Fruit fly (Drosophila melanogaster) whole organism, embryonic: ENCODE results near the gene GC2.
A peak's percentile ranks its signal among the peaks of the same experiment; 100 is the strongest.

Source experiments
- BEAF-32 ChIP-seq: fragments of 200-800 bp; sonication (Bioruptor generic); optimal IDR thresholded peaks from 3 replicates; lab custom pipeline; 2017; ENCODE audit warnings: missing biosample characterization, missing genetic modification characterization, mild to moderate bottlenecking, moderate library complexity, missing genetic modification reagents
- BtbVII ChIP-seq: fragments of 200-800 bp; sonication (Bioruptor generic); optimal IDR thresholded peaks from 3 replicates; lab custom pipeline; 2017; ENCODE audit warnings: missing biosample characterization, mild to moderate bottlenecking, missing genetic modification characterization
- CG10431 ChIP-seq: fragments of 200-800 bp; sonication (Bioruptor generic); optimal IDR thresholded peaks from 3 replicates; lab custom pipeline; 2018; ENCODE audit warnings: missing biosample characterization, mild to moderate bottlenecking, missing genetic modification characterization
- CG10462 ChIP-seq: fragments of 200-800 bp; sonication (Bioruptor generic); optimal IDR thresholded peaks from 2 replicates; lab custom pipeline; 2016; ENCODE audit warnings: missing biosample characterization, missing genetic modification characterization
- CG11695 ChIP-seq: fragments of 200-800 bp; sonication (Bioruptor generic); IDR thresholded peaks from 3 replicates; pipeline ENCODE4 v1.3.6; 2022; ENCODE audit warnings: missing biosample characterization, missing genetic modification characterization
- CG11696 ChIP-seq: fragments of 200-800 bp; sonication (Bioruptor generic); IDR thresholded peaks from 2 replicates; pipeline ENCODE4 v1.3.6; 2022; ENCODE audit warnings: missing biosample characterization, missing genetic modification characterization
- CG13424 ChIP-seq: fragments of 200-800 bp; sonication (Bioruptor generic); optimal IDR thresholded peaks from 2 replicates; lab custom pipeline; 2019; ENCODE audit warnings: missing biosample characterization, mild to moderate bottlenecking, missing genetic modification characterization, moderate library complexity
- CG13624 ChIP-seq: fragments of 200-800 bp; sonication (Bioruptor generic); optimal IDR thresholded peaks from 2 replicates; lab custom pipeline; 2016; ENCODE audit warnings: missing biosample characterization, missing genetic modification characterization
- CG14710 ChIP-seq: fragments of 200-800 bp; sonication (Bioruptor generic); optimal IDR thresholded peaks from 3 replicates; lab custom pipeline; 2019; ENCODE audit warnings: missing biosample characterization, mild to moderate bottlenecking, missing genetic modification characterization, moderate library complexity
- CG15011 ChIP-seq: fragments of 200-800 bp; sonication (Bioruptor generic); optimal IDR thresholded peaks from 3 replicates; lab custom pipeline; 2018; ENCODE audit warnings: missing biosample characterization, mild to moderate bottlenecking, missing genetic modification characterization
- CG1529 ChIP-seq: fragments of 200-800 bp; sonication (Bioruptor generic); optimal IDR thresholded peaks from 3 replicates; lab custom pipeline; 2018; ENCODE audit warnings: missing biosample characterization, missing genetic modification characterization
- CG16863 ChIP-seq: fragments of 200-800 bp; sonication (Bioruptor generic); optimal IDR thresholded peaks from 3 replicates; lab custom pipeline; 2016; ENCODE audit warnings: missing biosample characterization, missing genetic modification characterization
- CG17186 ChIP-seq: fragments of 200-800 bp; sonication (Bioruptor generic); optimal IDR thresholded peaks from 3 replicates; lab custom pipeline; 2017; ENCODE audit warnings: missing biosample characterization, missing genetic modification reagents, missing genetic modification characterization
- CG18011 ChIP-seq: fragments of 200-800 bp; sonication (Bioruptor generic); optimal IDR thresholded peaks from 2 replicates; lab custom pipeline; 2017; ENCODE audit warnings: missing biosample characterization, missing genetic modification characterization, mild to moderate bottlenecking, moderate library complexity, missing genotype
- CG2116 ChIP-seq: fragments of 200-800 bp; sonication (Bioruptor generic); optimal IDR thresholded peaks from 3 replicates; lab custom pipeline; 2018; ENCODE audit warnings: missing biosample characterization, mild to moderate bottlenecking, missing genetic modification characterization
- CG31224 ChIP-seq: fragments of 200-800 bp; sonication (Bioruptor generic); IDR thresholded peaks from 2 replicates; pipeline ENCODE4 v1.3.6; 2022; ENCODE audit warnings: missing biosample characterization, missing genetic modification characterization
- CG32532 ChIP-seq: fragments of 200-800 bp; sonication (Bioruptor generic); IDR thresholded peaks from 2 replicates; pipeline ENCODE4 v1.3.6; 2022; ENCODE audit warnings: missing biosample characterization, missing genetic modification characterization
- CG3847 ChIP-seq: fragments of 200-800 bp; sonication (Bioruptor generic); IDR thresholded peaks from 2 replicates; pipeline ENCODE4 v1.3.6; 2022; ENCODE audit warnings: missing biosample characterization, missing genetic modification characterization
- CG4820 ChIP-seq: fragments of 200-800 bp; sonication (Bioruptor generic); optimal IDR thresholded peaks from 3 replicates; lab custom pipeline; 2016; ENCODE audit warnings: missing biosample characterization, missing genetic modification characterization
- CG6791 ChIP-seq: fragments of 200-800 bp; sonication (Bioruptor generic); IDR thresholded peaks from 3 replicates; pipeline ENCODE4 v1.3.6; 2022; ENCODE audit warnings: missing biosample characterization, missing genetic modification characterization; ENCODE audit not compliant: partially characterized antibody
- CG7357 ChIP-seq: fragments of 200-800 bp; sonication (Bioruptor generic); IDR thresholded peaks from 3 replicates; pipeline ENCODE4 v1.3.6; 2022; ENCODE audit warnings: missing biosample characterization, missing genetic modification characterization
- CG7556 ChIP-seq: fragments of 200-800 bp; sonication (Bioruptor generic); optimal IDR thresholded peaks from 2 replicates; lab custom pipeline; 2017; ENCODE audit warnings: missing biosample characterization, mild to moderate bottlenecking, missing genetic modification characterization
- CG7963 ChIP-seq: fragments of 200-800 bp; sonication (Bioruptor generic); IDR thresholded peaks from 3 replicates; pipeline ENCODE4 v1.3.6; 2022; ENCODE audit warnings: missing biosample characterization, missing genetic modification characterization; ENCODE audit not compliant: partially characterized antibody
- CoRest ChIP-seq: fragments of 200-800 bp; sonication (Bioruptor generic); optimal IDR thresholded peaks from 3 replicates; lab custom pipeline; 2018; ENCODE audit warnings: missing biosample characterization, mild to moderate bottlenecking, missing genetic modification characterization, moderate library complexity
- Dip2 ChIP-seq: fragments of 200-800 bp; sonication (Bioruptor generic); IDR thresholded peaks from 2 replicates; pipeline ENCODE4 v1.3.6; 2022; ENCODE audit warnings: missing biosample characterization, missing genetic modification characterization
- Dref ChIP-seq: fragments of 200-800 bp; sonication (Bioruptor generic); IDR thresholded peaks from 2 replicates; pipeline ENCODE4 v1.3.6; 2022; ENCODE audit warnings: missing biosample characterization, missing genetic modification characterization
- E2f2 ChIP-seq: fragments of 200-800 bp; sonication (Bioruptor generic); IDR thresholded peaks from 2 replicates; pipeline ENCODE4 v1.3.6; 2022; ENCODE audit warnings: missing biosample characterization, missing genetic modification characterization
- HLH4C ChIP-seq: fragments of 200-800 bp; sonication (Bioruptor generic); IDR thresholded peaks from 3 replicates; pipeline ENCODE4 v1.3.6; 2022; ENCODE audit warnings: missing biosample characterization, missing genetic modification characterization; ENCODE audit not compliant: partially characterized antibody
- HmgD ChIP-seq: fragments of 200-800 bp; sonication (Bioruptor generic); optimal IDR thresholded peaks from 3 replicates; lab custom pipeline; 2016; ENCODE audit warnings: missing biosample characterization, missing genetic modification characterization
- MESR4 ChIP-seq: fragments of 200-800 bp; sonication (Bioruptor generic); optimal IDR thresholded peaks from 2 replicates; lab custom pipeline; 2018; ENCODE audit warnings: missing biosample characterization, mild to moderate bottlenecking, missing genetic modification characterization, moderate library complexity
- Mrtf ChIP-seq: fragments of 200-800 bp; sonication (Bioruptor generic); IDR thresholded peaks from 3 replicates; pipeline ENCODE4 v1.3.6; 2022; ENCODE audit warnings: missing biosample characterization, missing genetic modification characterization
- Vsx1 ChIP-seq: fragments of 200-800 bp; sonication (Bioruptor generic); optimal IDR thresholded peaks from 2 replicates; lab custom pipeline; 2017; ENCODE audit warnings: missing biosample characterization, mild to moderate bottlenecking, missing genetic modification characterization, missing genetic modification reagents
- amos ChIP-seq: fragments of 200-800 bp; sonication (Bioruptor generic); IDR thresholded peaks from 2 replicates; pipeline ENCODE4 v1.3.6; 2022; ENCODE audit warnings: missing biosample characterization, missing genetic modification characterization; ENCODE audit not compliant: partially characterized antibody
- aop ChIP-seq: fragments of 200-800 bp; sonication (Bioruptor generic); IDR thresholded peaks from 2 replicates; pipeline ENCODE4 v1.3.6; 2022; ENCODE audit warnings: missing biosample characterization, missing genetic modification characterization
- ap ChIP-seq: fragments of 200-800 bp; sonication (Bioruptor generic); IDR thresholded peaks from 2 replicates; pipeline ENCODE4 v1.3.6; 2022; ENCODE audit warnings: missing biosample characterization, missing genetic modification characterization
- bigmax ChIP-seq: fragments of 200-800 bp; sonication (Bioruptor generic); optimal IDR thresholded peaks from 2 replicates; lab custom pipeline; 2018; ENCODE audit warnings: missing biosample characterization, mild to moderate bottlenecking, missing genetic modification characterization
- crp ChIP-seq, 2 experiments: fragments of 200-800 bp; sonication (Bioruptor generic); optimal IDR thresholded peaks; 2 replicates in 1 of 2; 3 replicates in 1 of 2; lab custom pipeline; 2017; ENCODE audit warnings: missing biosample characterization in 2 of 2, missing genetic modification characterization in 2 of 2, mild to moderate bottlenecking in 1 of 2, moderate library complexity in 1 of 2
- ftz-f1 ChIP-seq: fragments of 200-800 bp; sonication (Bioruptor generic); optimal IDR thresholded peaks from 2 replicates; lab custom pipeline; 2016; ENCODE audit warnings: missing biosample characterization, missing genetic modification characterization
- gcm2 ChIP-seq: fragments of 200-800 bp; sonication (Bioruptor generic); optimal IDR thresholded peaks from 2 replicates; lab custom pipeline; 2016; ENCODE audit warnings: missing biosample characterization, missing genetic modification characterization
- gem ChIP-seq: fragments of 200-800 bp; sonication (Bioruptor generic); optimal IDR thresholded peaks from 2 replicates; lab custom pipeline; 2019; ENCODE audit warnings: missing biosample characterization, mild to moderate bottlenecking, missing genetic modification characterization, moderate library complexity
- ham ChIP-seq: fragments of 200-800 bp; sonication (Bioruptor generic); IDR thresholded peaks from 2 replicates; pipeline ENCODE4 v1.3.6; 2022; ENCODE audit warnings: missing biosample characterization, missing genetic modification characterization
- lilli ChIP-seq: fragments of 200-800 bp; sonication (Bioruptor generic); optimal IDR thresholded peaks from 3 replicates; lab custom pipeline; 2016; ENCODE audit warnings: missing biosample characterization, missing genetic modification characterization
- odd ChIP-seq: fragments of 200-800 bp; sonication (Bioruptor generic); optimal IDR thresholded peaks from 2 replicates; lab custom pipeline; 2017; ENCODE audit warnings: missing biosample characterization, mild to moderate bottlenecking, missing genetic modification characterization
- pho ChIP-seq: fragments of 200-800 bp; sonication (Bioruptor generic); optimal IDR thresholded peaks from 2 replicates; lab custom pipeline; 2016; ENCODE audit warnings: missing biosample characterization, missing genetic modification characterization
- phol ChIP-seq: fragments of 200-800 bp; sonication (Bioruptor generic); optimal IDR thresholded peaks from 3 replicates; lab custom pipeline; 2018; ENCODE audit warnings: missing biosample characterization, mild to moderate bottlenecking, missing genetic modification characterization, moderate library complexity
- pros ChIP-seq: fragments of 200-800 bp; sonication (Bioruptor generic); optimal IDR thresholded peaks from 3 replicates; lab custom pipeline; 2019; ENCODE audit warnings: missing biosample characterization, mild to moderate bottlenecking, missing genetic modification characterization, moderate library complexity
- ranshi ChIP-seq: fragments of 200-800 bp; sonication (Bioruptor generic); IDR thresholded peaks from 2 replicates; pipeline ENCODE4 v1.3.6; 2022; ENCODE audit warnings: missing biosample characterization, missing genetic modification characterization
- scrt ChIP-seq: fragments of 200-800 bp; sonication (Bioruptor generic); optimal IDR thresholded peaks from 2 replicates; lab custom pipeline; 2018; ENCODE audit warnings: missing biosample characterization, mild to moderate bottlenecking, missing genetic modification characterization, moderate library complexity
- sens ChIP-seq: fragments of 200-800 bp; sonication (Bioruptor generic); peaks from one replicate; lab custom pipeline; 2016; ENCODE audit warnings: missing biosample characterization, missing genetic modification characterization
- toy ChIP-seq: fragments of 200-800 bp; sonication (Bioruptor generic); IDR thresholded peaks from 2 replicates; pipeline ENCODE4 v1.3.6; 2022; ENCODE audit warnings: missing biosample characterization, missing genetic modification characterization
- yki ChIP-seq: fragments of >200 bp; optimal IDR thresholded peaks from 3 replicates; lab custom pipeline; 2018

The GC2 gene

dm6 chr3R:11949387-11950029, 22.0 kb upstream of the GC2 start, which contains the start of gene CG31211 (continued):
- TF ChIP-seq crp (GFP tag; optimal IDR thresholded peaks at IDR 0.05; lab: Kevin White, UChicago) (peak in 1 of 2 experiments; percentile 31), aop (GFP tag; lab: Robert Waterston, UW) (no peak), Dip2 (GFP tag; lab: Robert Waterston, UW) (no peak), CG15011 (GFP tag; lab: Kevin White, UChicago) (no peak), odd (GFP tag; lab: Kevin White, UChicago) (no peak), ham (no peak), CG6791 (no peak), CG7357 (no peak), HmgD (GFP tag; lab: Kevin White, UChicago) (no peak), lilli (GFP tag; lab: Kevin White, UChicago) (peak; percentile 43), E2f2 (GFP tag; lab: Robert Waterston, UW) (no peak), CG18011 (no peak), ranshi (no peak), CG10462 (GFP tag; lab: Kevin White, UChicago) (peak; percentile 71), CG1529 (no peak), BtbVII (GFP tag; lab: Kevin White, UChicago) (peak; percentile 28), CG11696 (GFP tag; lab: Robert Waterston, UW) (no peak), Vsx1 (GFP tag; lab: Kevin White, UChicago) (no peak), CG31224 (GFP tag; lab: Robert Waterston, UW) (no peak), HLH4C (GFP tag; lab: Robert Waterston, UW) (no peak), CG11695 (no peak), scrt (GFP tag; lab: Kevin White, UChicago) (no peak), CG13424 (peak; percentile 14), BEAF-32 (GFP tag; lab: Kevin White, UChicago) (peak; percentile 10), phol (tag; lab: Kevin White, UChicago) (peak; percentile 96), Dref (GFP tag; lab: Robert Waterston, UW) (no peak), gem (tag; lab: Kevin White, UChicago) (peak; percentile 31), CG3847 (GFP tag; lab: Robert Waterston, UW) (no peak), CG7556 (GFP tag; lab: Kevin White, UChicago) (no peak), MESR4 (peak; percentile 96), CG7963 (GFP tag; lab: Robert Waterston, UW) (no peak), CG17186 (GFP tag; lab: Kevin White, UChicago) (peak; percentile 8), CG13624 (GFP tag; lab: Kevin White, UChicago) (peak; percentile 12), pros (GFP tag; lab: Kevin White, UChicago) (no peak), CG2116 (GFP tag; lab: Kevin White, UChicago) (peak; percentile 77), CG4820 (no peak), ap (GFP tag; lab: Robert Waterston, UW) (no peak), gcm2 (GFP tag; lab: Kevin White, UChicago) (peak; percentile 14), pho (no peak), toy (GFP tag; lab: Robert Waterston, UW) (no peak), bigmax (no peak), CG14710 (peak; percentile 46), CG10431 (GFP tag; lab: Kevin White, UChicago) (no peak), amos (GFP tag; lab: Robert Waterston, UW) (no peak), sens (peak; percentile 69), ftz-f1 (peak; percentile 8), CG16863 (GFP tag; lab: Kevin White, UChicago) (no peak), yki (lab: Kevin White, UChicago) (no peak), CG32532 (GFP tag; lab: Robert Waterston, UW) (no peak), Mrtf (no peak), CoRest (tag; lab: Kevin White, UChicago) (peak; percentile 26)
